Fruit fly (Drosophila melanogaster) whole organism, embryonic: ENCODE data around the gene MED15.

Experiments
- CG10274 ChIP-seq: fragments of 200-800 bp; sonication (Bioruptor generic); optimal IDR thresholded peaks from 3 replicates; lab custom pipeline; 2017; ENCODE audit warnings: missing biosample characterization, mild to moderate bottlenecking, missing genetic modification characterization
- CG10565 ChIP-seq: fragments of 200-800 bp; sonication (Bioruptor generic); optimal IDR thresholded peaks from 3 replicates; lab custom pipeline; 2016; ENCODE audit warnings: missing biosample characterization, mild to moderate bottlenecking, missing genetic modification characterization
- CG11560 ChIP-seq: fragments of 200-800 bp; sonication (Bioruptor generic); IDR thresholded peaks from 3 replicates; pipeline ENCODE4 v1.3.6; 2022; ENCODE audit warnings: missing biosample characterization, missing genetic modification characterization
- CG12219 ChIP-seq: fragments of 200-800 bp; sonication (Bioruptor generic); optimal IDR thresholded peaks from 3 replicates; lab custom pipeline; 2018; ENCODE audit warnings: missing biosample characterization, mild to moderate bottlenecking, missing genetic modification characterization
- CG13624 ChIP-seq: fragments of 200-800 bp; sonication (Bioruptor generic); optimal IDR thresholded peaks from 2 replicates; lab custom pipeline; 2016; ENCODE audit warnings: missing biosample characterization, missing genetic modification characterization
- CG13775 ChIP-seq: fragments of 200-800 bp; sonication (Bioruptor generic); optimal IDR thresholded peaks from 3 replicates; lab custom pipeline; 2017; ENCODE audit warnings: missing biosample characterization, mild to moderate bottlenecking, missing genetic modification characterization
- CG15011 ChIP-seq: fragments of 200-800 bp; sonication (Bioruptor generic); optimal IDR thresholded peaks from 3 replicates; lab custom pipeline; 2018; ENCODE audit warnings: missing biosample characterization, mild to moderate bottlenecking, missing genetic modification characterization
- CG15514 ChIP-seq: fragments of 200-800 bp; sonication (Bioruptor generic); optimal IDR thresholded peaks from 3 replicates; lab custom pipeline; 2017; ENCODE audit warnings: missing biosample characterization, missing genetic modification characterization, mild to moderate bottlenecking, moderate library complexity, missing genetic modification reagents
- CG3065 ChIP-seq: fragments of 200-800 bp; sonication (Bioruptor generic); optimal IDR thresholded peaks from 2 replicates; lab custom pipeline; 2016; ENCODE audit warnings: missing biosample characterization, missing genetic modification characterization
- CG34422 ChIP-seq: fragments of 200-800 bp; sonication (Bioruptor generic); IDR thresholded peaks from 3 replicates; pipeline ENCODE4 v1.3.6; 2022; ENCODE audit warnings: missing biosample characterization, missing genetic modification characterization
- CG3838 ChIP-seq: fragments of 200-800 bp; sonication (Bioruptor generic); optimal IDR thresholded peaks from 3 replicates; lab custom pipeline; 2016; ENCODE audit warnings: missing biosample characterization, missing genetic modification characterization
- CG3847 ChIP-seq: fragments of 200-800 bp; sonication (Bioruptor generic); IDR thresholded peaks from 2 replicates; pipeline ENCODE4 v1.3.6; 2022; ENCODE audit warnings: missing biosample characterization, missing genetic modification characterization
- CG42726 ChIP-seq: fragments of 200-800 bp; sonication (Bioruptor generic); IDR thresholded peaks from 2 replicates; pipeline ENCODE4 v1.3.6; 2022; ENCODE audit warnings: missing biosample characterization, missing genetic modification characterization; ENCODE audit not compliant: partially characterized antibody
- CG4617 ChIP-seq: fragments of 200-800 bp; sonication (Bioruptor generic); optimal IDR thresholded peaks from 3 replicates; lab custom pipeline; 2016; ENCODE audit warnings: missing biosample characterization, missing genetic modification characterization, borderline replicate concordance
- CG5953 ChIP-seq: fragments of 200-800 bp; sonication (Bioruptor generic); IDR thresholded peaks from 2 replicates; pipeline ENCODE4 v1.3.6; 2022; ENCODE audit warnings: missing biosample characterization, missing genetic modification characterization
- CG6765 ChIP-seq: fragments of 200-800 bp; sonication (Bioruptor generic); optimal IDR thresholded peaks from 3 replicates; lab custom pipeline; 2017; ENCODE audit warnings: missing biosample characterization, mild to moderate bottlenecking, missing genetic modification characterization
- CG6813 ChIP-seq: fragments of 200-800 bp; sonication (Bioruptor generic); optimal IDR thresholded peaks from 2 replicates; lab custom pipeline; 2017; ENCODE audit warnings: missing biosample characterization, missing genetic modification characterization, mild to moderate bottlenecking, moderate library complexity, missing genetic modification reagents
- CG7556 ChIP-seq: fragments of 200-800 bp; sonication (Bioruptor generic); optimal IDR thresholded peaks from 2 replicates; lab custom pipeline; 2017; ENCODE audit warnings: missing biosample characterization, mild to moderate bottlenecking, missing genetic modification characterization
- CG7786 ChIP-seq: fragments of 200-800 bp; sonication (Bioruptor generic); optimal IDR thresholded peaks from 2 replicates; lab custom pipeline; 2016; ENCODE audit warnings: missing biosample characterization, missing genetic modification characterization
- CG9437 ChIP-seq: fragments of 200-800 bp; sonication (Bioruptor generic); optimal IDR thresholded peaks from 2 replicates; lab custom pipeline; 2018; ENCODE audit warnings: missing biosample characterization, mild to moderate bottlenecking, missing genetic modification characterization
- CG9797 ChIP-seq: fragments of 200-800 bp; sonication (Bioruptor generic); optimal IDR thresholded peaks from 3 replicates; lab custom pipeline; 2018; ENCODE audit warnings: missing biosample characterization, mild to moderate bottlenecking, missing genetic modification characterization
- CHES-1-like ChIP-seq: fragments of 200-800 bp; sonication (Bioruptor generic); optimal IDR thresholded peaks from 2 replicates; lab custom pipeline; 2016; ENCODE audit warnings: missing biosample characterization, missing genetic modification characterization
- CoRest ChIP-seq: fragments of 200-800 bp; sonication (Bioruptor generic); optimal IDR thresholded peaks from 3 replicates; lab custom pipeline; 2018; ENCODE audit warnings: missing biosample characterization, mild to moderate bottlenecking, missing genetic modification characterization, moderate library complexity
- D19A ChIP-seq: fragments of 200-800 bp; optimal IDR thresholded peaks from 3 replicates; lab custom pipeline; 2019; ENCODE audit warnings: missing biosample characterization, mild to moderate bottlenecking, missing genetic modification characterization, moderate library complexity
- Dad ChIP-seq: fragments of 200-800 bp; sonication (Bioruptor generic); optimal IDR thresholded peaks from 3 replicates; lab custom pipeline; 2016; ENCODE audit warnings: missing biosample characterization, missing genetic modification characterization
- Dek ChIP-seq: fragments of 200-800 bp; sonication (Bioruptor generic); optimal IDR thresholded peaks from 3 replicates; lab custom pipeline; 2019; ENCODE audit warnings: missing biosample characterization, mild to moderate bottlenecking, missing genetic modification characterization, moderate library complexity
- Dll ChIP-seq: fragments of 200-800 bp; sonication (Bioruptor generic); IDR thresholded peaks from 4 replicates; pipeline ENCODE4 v1.3.6; 2022; ENCODE audit warnings: missing biosample characterization, missing genetic modification characterization; ENCODE audit not compliant: partially characterized antibody
- E2f1 ChIP-seq: fragments of 200-800 bp; sonication (Bioruptor generic); IDR thresholded peaks from 2 replicates; pipeline ENCODE4 v1.3.6; 2022; ENCODE audit warnings: missing biosample characterization, missing genetic modification characterization
- GATAe ChIP-seq: fragments of 200-800 bp; sonication (Bioruptor generic); conservative IDR thresholded peaks from 2 replicates; pipeline ENCODE4 v1.3.6; 2022; ENCODE audit warnings: missing biosample characterization, missing genetic modification characterization
- Gug ChIP-seq: fragments of 200-800 bp; sonication (Bioruptor generic); IDR thresholded peaks from 4 replicates; pipeline ENCODE4 v1.3.6; 2022; ENCODE audit warnings: missing biosample characterization, missing genetic modification characterization
- Kr ChIP-seq: fragments of 200-800 bp; sonication (Bioruptor generic); optimal IDR thresholded peaks from 2 replicates; lab custom pipeline; 2017; ENCODE audit warnings: missing biosample characterization, mild to moderate bottlenecking, missing genetic modification characterization
- TFAM ChIP-seq: fragments of 200-800 bp; sonication (Bioruptor generic); optimal IDR thresholded peaks from 2 replicates; lab custom pipeline; 2017; ENCODE audit warnings: missing biosample characterization, missing genetic modification characterization, inconsistent platforms
- Xrp1 ChIP-seq: fragments of 200-800 bp; sonication (Bioruptor generic); IDR thresholded peaks from 2 replicates; pipeline ENCODE4 v1.3.6; 2022; ENCODE audit warnings: missing biosample characterization, missing genetic modification characterization
- ab ChIP-seq: fragments of 200-800 bp; sonication (Bioruptor generic); optimal IDR thresholded peaks from 2 replicates; lab custom pipeline; 2016; ENCODE audit warnings: missing biosample characterization, missing genetic modification characterization
- abd-A ChIP-seq: fragments of 200-800 bp; sonication (Bioruptor generic); optimal IDR thresholded peaks from 3 replicates; lab custom pipeline; 2019; ENCODE audit warnings: missing biosample characterization, mild to moderate bottlenecking, missing genetic modification characterization, moderate library complexity
- br ChIP-seq: fragments of >200 bp; optimal IDR thresholded peaks from 2 replicates; lab custom pipeline; 2017
- cg ChIP-seq: fragments of 200-800 bp; sonication (Bioruptor generic); optimal IDR thresholded peaks from 3 replicates; lab custom pipeline; 2019; ENCODE audit warnings: missing biosample characterization, mild to moderate bottlenecking, missing genetic modification characterization, moderate library complexity
- croc ChIP-seq: fragments of 200-800 bp; sonication (Bioruptor generic); conservative IDR thresholded peaks from 3 replicates; pipeline ENCODE4 v1.3.6; 2022; ENCODE audit warnings: missing biosample characterization, missing genetic modification characterization
- dmrt99B ChIP-seq: fragments of 200-800 bp; sonication (Bioruptor generic); optimal IDR thresholded peaks from 2 replicates; lab custom pipeline; 2018; ENCODE audit warnings: missing biosample characterization, mild to moderate bottlenecking, missing genetic modification characterization, moderate library complexity
- fru ChIP-seq: fragments of >200 bp; optimal IDR thresholded peaks from 2 replicates; lab custom pipeline; 2017
- gsb ChIP-seq: fragments of 200-800 bp; sonication (Bioruptor generic); IDR thresholded peaks from 2 replicates; pipeline ENCODE4 v1.3.6; 2022; ENCODE audit warnings: missing biosample characterization, missing genetic modification characterization
- gsb-n ChIP-seq: fragments of 200-800 bp; sonication (Bioruptor generic); optimal IDR thresholded peaks from 3 replicates; lab custom pipeline; 2018; ENCODE audit warnings: missing biosample characterization, mild to moderate bottlenecking, missing genetic modification characterization
- lab ChIP-seq: fragments of 200-800 bp; sonication (Bioruptor generic); optimal IDR thresholded peaks from 3 replicates; lab custom pipeline; 2017; ENCODE audit warnings: missing biosample characterization, missing genetic modification characterization, mild to moderate bottlenecking, moderate library complexity, missing genetic modification reagents
- nom ChIP-seq: fragments of 200-800 bp; sonication (Bioruptor generic); optimal IDR thresholded peaks from 2 replicates; lab custom pipeline; 2017; ENCODE audit warnings: missing biosample characterization, missing genetic modification characterization, mild to moderate bottlenecking, moderate library complexity, missing genetic modification reagents
- rib ChIP-seq: fragments of 200-800 bp; sonication (Bioruptor generic); IDR thresholded peaks from 2 replicates; pipeline ENCODE4 v1.3.6; 2022; ENCODE audit warnings: missing biosample characterization, missing genetic modification characterization
- slp2 ChIP-seq: fragments of 200-800 bp; sonication (Bioruptor generic); optimal IDR thresholded peaks from 2 replicates; lab custom pipeline; 2016; ENCODE audit warnings: missing biosample characterization, missing genetic modification characterization
- sob ChIP-seq: fragments of 200-800 bp; sonication (Bioruptor generic); IDR thresholded peaks from 2 replicates; pipeline ENCODE4 v1.3.6; 2022; ENCODE audit warnings: missing biosample characterization, missing genetic modification characterization
- tna ChIP-seq: fragments of 200-800 bp; sonication (Bioruptor generic); IDR thresholded peaks from 2 replicates; pipeline ENCODE4 v1.3.6; 2022; ENCODE audit warnings: missing biosample characterization, missing genetic modification characterization; ENCODE audit not compliant: partially characterized antibody
- tup ChIP-seq: fragments of 200-800 bp; sonication (Bioruptor generic); optimal IDR thresholded peaks from 2 replicates; lab custom pipeline; 2016; ENCODE audit warnings: missing biosample characterization, mild to moderate bottlenecking, missing genetic modification characterization, moderate library complexity
- z ChIP-seq: fragments of 200-800 bp; sonication (Bioruptor generic); IDR thresholded peaks from 3 replicates; pipeline ENCODE4 v1.3.6; 2022; ENCODE audit warnings: missing biosample characterization, missing genetic modification characterization

MED15 gene

dm6 chr2L:523165-523835, 50.5 kb downstream of the MED15 start (continued):
- TF ChIP-seq CoRest (tag; lab: Kevin White, UChicago) (no peak), CG5953 (GFP tag; lab: Robert Waterston, UW) (no peak), lab (GFP tag; lab: Kevin White, UChicago) (peak; percentile 41), E2f1 (GFP tag; lab: Robert Waterston, UW) (0 out of 2 replicates have a peak, but pooled peaks have one; percentile 18), Dek (tag; lab: Kevin White, UChicago) (no peak), CG13775 (GFP tag; lab: Kevin White, UChicago) (peak; percentile 33), CG4617 (GFP tag; lab: Kevin White, UChicago) (no peak), TFAM (GFP tag; lab: Kevin White, UChicago) (no peak), tup (GFP tag; lab: Kevin White, UChicago) (no peak), CG9797 (GFP tag; lab: Kevin White, UChicago) (no peak), CG7556 (GFP tag; lab: Kevin White, UChicago) (no peak), CG11560 (no peak), slp2 (peak; percentile 5), CG15011 (GFP tag; lab: Kevin White, UChicago) (no peak), abd-A (peak; percentile 70), CG34422 (GFP tag; lab: Robert Waterston, UW) (peak; percentile 92), CG13624 (peak; percentile 31), CHES-1-like (GFP tag; lab: Kevin White, UChicago) (peak; percentile 71), CG3065 (GFP tag; lab: Kevin White, UChicago) (no peak), dmrt99B (tag; lab: Kevin White, UChicago) (peak; percentile 20), GATAe (GFP tag; lab: Robert Waterston, UW) (0 out of 2 replicates have a peak, but pooled peaks have one; percentile 8), nom (peak; percentile 50), CG12219 (GFP tag; lab: Kevin White, UChicago) (peak; percentile 26), CG9437 (GFP tag; lab: Kevin White, UChicago) (no peak), CG15514 (GFP tag; lab: Kevin White, UChicago) (peak; percentile 55), Dll (GFP tag; lab: Robert Waterston, UW) (peak; percentile 61; the same call in 3 of the 4 replicates), Gug (GFP tag; lab: Robert Waterston, UW) (no peak; the same call in 3 of the 4 replicates), Dad (GFP tag; lab: Kevin White, UChicago) (peak; percentile 25), gsb (GFP tag; lab: Robert Waterston, UW) (no peak), sob (GFP tag; lab: Robert Waterston, UW) (peak; percentile 60; the same call in 1 of the 2 replicates), fru (no peak), CG10565 (no peak), Xrp1 (GFP tag; lab: Robert Waterston, UW) (peak; percentile 58), CG10274 (GFP tag; lab: Kevin White, UChicago) (no peak), gsb-n (peak; percentile 20), D19A (tag; lab: Kevin White, UChicago) (peak; percentile 41), CG3838 (GFP tag; lab: Kevin White, UChicago) (peak; percentile 60), ab (GFP tag; lab: Kevin White, UChicago) (no peak), Kr (GFP tag; lab: Kevin White, UChicago) (no peak), CG42726 (peak; percentile 70), CG6813 (GFP tag; lab: Kevin White, UChicago) (no peak), CG7786 (GFP tag; lab: Kevin White, UChicago) (no peak), rib (GFP tag; lab: Robert Waterston, UW) (peak; percentile 79), br (no peak), cg (peak; percentile 88), z (GFP tag; lab: Robert Waterston, UW) (peak; percentile 57; the same call in 1 of the 3 replicates), CG3847 (0 out of 2 replicates have a peak, but pooled peaks have one; percentile 20), CG6765 (GFP tag; lab: Kevin White, UChicago) (peak; percentile 16), tna (GFP tag; lab: Robert Waterston, UW) (peak; percentile 70), croc (no peak)
